Fruit fly (Drosophila melanogaster) whole organism, prepupa: ENCODE results near the gene ouib.

Source experiments
- CG32006 ChIP-seq: fragments of 200-800 bp; sonication (Bioruptor generic); optimal IDR thresholded peaks from 3 replicates; lab custom pipeline; 2017; ENCODE audit warnings: missing biosample characterization, mild to moderate bottlenecking, missing genetic modification characterization
- Sox102F ChIP-seq: fragments of 200-800 bp; sonication (Bioruptor generic); optimal IDR thresholded peaks from 2 replicates; lab custom pipeline; 2016; ENCODE audit warnings: missing biosample characterization, mild to moderate bottlenecking, missing genetic modification characterization
- esn ChIP-seq: fragments of 200-800 bp; sonication (Bioruptor generic); optimal IDR thresholded peaks from 2 replicates; lab custom pipeline; 2016; ENCODE audit warnings: missing biosample characterization, mild to moderate bottlenecking, missing genetic modification characterization, moderate library complexity

DNA sequence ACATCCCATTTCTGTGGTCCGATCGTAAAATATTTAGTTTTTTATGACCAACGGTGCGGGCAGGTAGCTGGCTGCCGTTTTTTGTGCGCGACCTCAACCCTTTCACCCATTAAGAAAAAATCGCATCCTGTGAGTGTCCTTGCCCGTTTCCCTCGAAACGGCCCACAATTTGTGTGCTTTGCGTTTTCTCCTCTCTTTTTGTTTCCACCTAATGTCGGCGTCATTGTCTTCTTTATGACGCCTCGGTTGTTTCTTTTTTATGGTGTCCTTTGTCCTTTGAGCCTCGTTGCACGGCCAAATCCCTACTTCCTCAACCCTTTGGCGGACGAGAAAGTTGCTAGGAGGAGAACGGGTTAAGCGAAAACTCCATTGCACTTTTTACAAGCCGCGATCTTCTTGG is 24.1 kb upstream of the ouib start:
- TF ChIP-seq CG32006 (GFP tag; lab: Kevin White, UChicago) = no peak
- no peak for TF ChIP-seq esn (GFP tag; lab: Kevin White, UChicago)
- no peak for TF ChIP-seq Sox102F (GFP tag; lab: Kevin White, UChicago)
